Fruit fly (Drosophila melanogaster) whole organism, embryonic: Measurements from ENCODE around the gene CG13077.

Experiments
- Atf3 ChIP-seq: fragments of 200-800 bp; sonication (Bioruptor generic); optimal IDR thresholded peaks from 3 replicates; lab custom pipeline; 2016; ENCODE audit warnings: missing biosample characterization, missing genetic modification characterization
- Blimp-1 ChIP-seq: fragments of 200-800 bp; sonication (Bioruptor generic); optimal IDR thresholded peaks from 3 replicates; lab custom pipeline; 2018; ENCODE audit warnings: missing biosample characterization, missing genetic modification characterization, mild to moderate bottlenecking, moderate library complexity, missing genetic modification reagents
- C15 ChIP-seq: fragments of 200-800 bp; sonication (Bioruptor generic); IDR thresholded peaks from 3 replicates; pipeline ENCODE4 v1.3.6; 2022; ENCODE audit warnings: missing biosample characterization, missing genetic modification characterization
- CG10979 ChIP-seq: fragments of 200-800 bp; sonication (Bioruptor generic); optimal IDR thresholded peaks from 2 replicates; lab custom pipeline; 2018; ENCODE audit warnings: missing biosample characterization, mild to moderate bottlenecking, missing genetic modification characterization, moderate library complexity
- CG11696 ChIP-seq: fragments of 200-800 bp; sonication (Bioruptor generic); IDR thresholded peaks from 2 replicates; pipeline ENCODE4 v1.3.6; 2022; ENCODE audit warnings: missing biosample characterization, missing genetic modification characterization
- CG1233 ChIP-seq: fragments of 200-800 bp; sonication (Bioruptor generic); optimal IDR thresholded peaks from 4 replicates; lab custom pipeline; 2018; ENCODE audit warnings: missing biosample characterization, mild to moderate bottlenecking, missing genetic modification characterization
- CG12942 ChIP-seq: fragments of 200-800 bp; sonication (Bioruptor generic); optimal IDR thresholded peaks from 3 replicates; lab custom pipeline; 2016; ENCODE audit warnings: missing biosample characterization, missing genetic modification characterization
- CG13123 ChIP-seq: fragments of 200-800 bp; sonication (Bioruptor generic); optimal IDR thresholded peaks from 2 replicates; lab custom pipeline; 2016; ENCODE audit warnings: missing biosample characterization, missing genetic modification characterization
- CG13424 ChIP-seq: fragments of 200-800 bp; sonication (Bioruptor generic); optimal IDR thresholded peaks from 2 replicates; lab custom pipeline; 2019; ENCODE audit warnings: missing biosample characterization, mild to moderate bottlenecking, missing genetic modification characterization, moderate library complexity
- CG13894 ChIP-seq: fragments of 200-800 bp; sonication (Bioruptor generic); optimal IDR thresholded peaks from 3 replicates; lab custom pipeline; 2018; ENCODE audit warnings: missing biosample characterization, mild to moderate bottlenecking, missing genetic modification characterization, moderate library complexity
- CG14014 ChIP-seq: fragments of 200-800 bp; sonication (Bioruptor generic); IDR thresholded peaks from 2 replicates; pipeline ENCODE4 v1.3.6; 2022; ENCODE audit warnings: missing biosample characterization, missing genetic modification characterization
- CG15514 ChIP-seq: fragments of 200-800 bp; sonication (Bioruptor generic); optimal IDR thresholded peaks from 3 replicates; lab custom pipeline; 2017; ENCODE audit warnings: missing biosample characterization, missing genetic modification characterization, mild to moderate bottlenecking, moderate library complexity, missing genetic modification reagents
- CG1603 ChIP-seq: fragments of 200-800 bp; sonication (Bioruptor generic); optimal IDR thresholded peaks from 2 replicates; lab custom pipeline; 2019; ENCODE audit warnings: missing biosample characterization, mild to moderate bottlenecking, missing genetic modification characterization, moderate library complexity
- CG2678 ChIP-seq: fragments of 200-800 bp; sonication (Bioruptor generic); optimal IDR thresholded peaks from 3 replicates; lab custom pipeline; 2019; ENCODE audit warnings: missing biosample characterization, mild to moderate bottlenecking, missing genetic modification characterization, moderate library complexity
- CG34224 ChIP-seq: fragments of 200-800 bp; sonication (Bioruptor generic); IDR thresholded peaks from 3 replicates; pipeline ENCODE4 v1.3.6; 2022; ENCODE audit warnings: missing biosample characterization, missing genetic modification characterization; ENCODE audit not compliant: partially characterized antibody
- CG34376 ChIP-seq: fragments of 200-800 bp; sonication (Bioruptor generic); optimal IDR thresholded peaks from 2 replicates; lab custom pipeline; 2018; ENCODE audit warnings: missing biosample characterization, mild to moderate bottlenecking, missing genetic modification characterization
- CG7839 ChIP-seq: fragments of 200-800 bp; sonication (Bioruptor generic); optimal IDR thresholded peaks from 3 replicates; lab custom pipeline; 2018; ENCODE audit warnings: missing biosample characterization, mild to moderate bottlenecking, missing genetic modification characterization, moderate library complexity
- CHES-1-like ChIP-seq: fragments of 200-800 bp; sonication (Bioruptor generic); optimal IDR thresholded peaks from 2 replicates; lab custom pipeline; 2016; ENCODE audit warnings: missing biosample characterization, missing genetic modification characterization
- CrebB ChIP-seq: fragments of 200-800 bp; sonication (Bioruptor generic); optimal IDR thresholded peaks from 3 replicates; lab custom pipeline; 2018; ENCODE audit warnings: missing biosample characterization, mild to moderate bottlenecking, missing genetic modification characterization
- Fer2 ChIP-seq: fragments of 200-800 bp; sonication (Bioruptor generic); optimal IDR thresholded peaks from 2 replicates; lab custom pipeline; 2018; ENCODE audit warnings: missing biosample characterization, mild to moderate bottlenecking, missing genetic modification characterization, moderate library complexity
- Hmr ChIP-seq: fragments of 200-800 bp; sonication (Bioruptor generic); optimal IDR thresholded peaks from 3 replicates; lab custom pipeline; 2017; ENCODE audit warnings: mild to moderate bottlenecking, missing biosample characterization, missing genetic modification reagents, missing genetic modification characterization
- Max ChIP-seq: fragments of 200-800 bp; sonication (Bioruptor generic); optimal IDR thresholded peaks from 2 replicates; lab custom pipeline; 2016; ENCODE audit warnings: missing biosample characterization, mild to moderate bottlenecking, missing genetic modification characterization
- Optix ChIP-seq: fragments of 200-800 bp; sonication (Bioruptor generic); IDR thresholded peaks from 3 replicates; pipeline ENCODE4 v1.3.6; 2022; ENCODE audit warnings: missing biosample characterization, missing genetic modification characterization
- Rx ChIP-seq: fragments of 200-800 bp; sonication (Bioruptor generic); IDR thresholded peaks from 2 replicates; pipeline ENCODE4 v1.3.6; 2022; ENCODE audit warnings: missing biosample characterization, missing genetic modification characterization
- btn ChIP-seq: fragments of 200-800 bp; sonication (Bioruptor generic); optimal IDR thresholded peaks from 2 replicates; lab custom pipeline; 2016; ENCODE audit warnings: missing biosample characterization, missing genetic modification characterization
- chinmo ChIP-seq: fragments of 200-800 bp; sonication (Bioruptor generic); IDR thresholded peaks from 4 replicates; pipeline ENCODE4 v1.3.6; 2022; ENCODE audit warnings: missing biosample characterization, missing genetic modification characterization; ENCODE audit not compliant: partially characterized antibody
- cwo ChIP-seq: fragments of 200-800 bp; sonication (Bioruptor generic); optimal IDR thresholded peaks from 3 replicates; lab custom pipeline; 2017; ENCODE audit warnings: missing biosample characterization, missing genetic modification characterization, mild to moderate bottlenecking, moderate library complexity, missing genetic modification reagents
- da ChIP-seq: fragments of 200-800 bp; sonication (Bioruptor generic); optimal IDR thresholded peaks from 2 replicates; lab custom pipeline; 2016; ENCODE audit warnings: missing biosample characterization, missing genetic modification characterization
- exex ChIP-seq: fragments of 200-800 bp; sonication (Bioruptor generic); optimal IDR thresholded peaks from 4 replicates; lab custom pipeline; 2018; ENCODE audit warnings: missing biosample characterization, mild to moderate bottlenecking, missing genetic modification characterization, moderate library complexity
- fd96Cb ChIP-seq: fragments of 200-800 bp; sonication (Bioruptor generic); optimal IDR thresholded peaks from 2 replicates; lab custom pipeline; 2018; ENCODE audit warnings: missing biosample characterization, mild to moderate bottlenecking, missing genetic modification characterization, moderate library complexity
- ftz-f1 ChIP-seq: fragments of 200-800 bp; sonication (Bioruptor generic); optimal IDR thresholded peaks from 2 replicates; lab custom pipeline; 2016; ENCODE audit warnings: missing biosample characterization, missing genetic modification characterization
- grn ChIP-seq: fragments of 200-800 bp; sonication (Bioruptor generic); optimal IDR thresholded peaks from 3 replicates; lab custom pipeline; 2017; ENCODE audit warnings: missing biosample characterization, missing genetic modification characterization
- gro ChIP-seq: fragments of 200-800 bp; sonication (Bioruptor generic); optimal IDR thresholded peaks from 2 replicates; lab custom pipeline; 2016; ENCODE audit warnings: missing biosample characterization, missing genetic modification characterization
- kay ChIP-seq: fragments of 200-800 bp; sonication (Bioruptor generic); optimal IDR thresholded peaks from 2 replicates; lab custom pipeline; 2016; ENCODE audit warnings: missing biosample characterization, missing genetic modification characterization
- ken ChIP-seq: fragments of 200-800 bp; sonication (Bioruptor generic); IDR thresholded peaks from 3 replicates; pipeline ENCODE4 v1.3.6; 2022; ENCODE audit warnings: missing biosample characterization, missing genetic modification characterization
- knrl ChIP-seq: fragments of 200-800 bp; sonication (Bioruptor generic); IDR thresholded peaks from 3 replicates; pipeline ENCODE4 v1.3.6; 2022; ENCODE audit warnings: missing biosample characterization, missing genetic modification characterization; ENCODE audit not compliant: partially characterized antibody
- lbe ChIP-seq: fragments of 200-800 bp; sonication (Bioruptor generic); optimal IDR thresholded peaks from 2 replicates; lab custom pipeline; 2016; ENCODE audit warnings: missing biosample characterization, mild to moderate bottlenecking, missing genetic modification characterization
- nerfin-1 ChIP-seq: fragments of 200-800 bp; sonication (Bioruptor generic); optimal IDR thresholded peaks from 3 replicates; lab custom pipeline; 2019; ENCODE audit warnings: missing biosample characterization, mild to moderate bottlenecking, missing genetic modification characterization, moderate library complexity
- sqz ChIP-seq: fragments of 200-800 bp; sonication (Bioruptor generic); optimal IDR thresholded peaks from 3 replicates; lab custom pipeline; 2018; ENCODE audit warnings: missing biosample characterization, mild to moderate bottlenecking, missing genetic modification characterization
- sug ChIP-seq: fragments of 200-800 bp; optimal IDR thresholded peaks from 2 replicates; lab custom pipeline; 2019; ENCODE audit warnings: missing biosample characterization, mild to moderate bottlenecking, missing genetic modification characterization, moderate library complexity
- tin ChIP-seq: fragments of 200-800 bp; sonication (Bioruptor generic); optimal IDR thresholded peaks from 3 replicates; lab custom pipeline; 2016; ENCODE audit warnings: missing biosample characterization, missing genetic modification characterization

CG13077 gene

DNA sequence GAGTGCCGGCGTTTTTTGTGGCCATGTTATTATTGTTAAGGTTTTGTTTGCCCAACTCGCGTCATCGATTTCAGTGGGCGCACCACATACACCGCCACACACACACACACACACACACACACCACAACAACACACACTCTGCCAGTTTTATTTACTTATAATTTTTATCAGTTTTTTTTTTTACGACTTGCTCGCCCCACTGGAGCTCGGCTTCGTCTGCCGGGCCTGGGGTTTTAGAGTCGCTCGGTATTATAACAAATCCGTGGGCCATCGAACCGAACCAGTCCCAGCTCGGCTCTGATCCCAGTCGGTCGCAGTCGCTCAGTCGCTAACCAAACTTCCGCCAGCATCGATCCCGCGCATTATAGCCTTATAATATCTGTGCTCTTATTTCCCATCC lies 16.3 kb upstream of the CG13077 start (continued):
- TF ChIP-seq CrebB (tag; lab: Kevin White, UChicago) (peak; percentile 48), lbe (GFP tag; lab: Kevin White, UChicago) (no peak), Rx (GFP tag; lab: Robert Waterston, UW) (no peak), Atf3 (GFP tag; lab: Kevin White, UChicago) (no peak), CG1233 (GFP tag; lab: Kevin White, UChicago) (no peak), CG12942 (GFP tag; lab: Kevin White, UChicago) (no peak), cwo (GFP tag; lab: Kevin White, UChicago) (no peak), C15 (0 out of 3 replicates have a peak, but pooled peaks have one; percentile 36)

DNA sequence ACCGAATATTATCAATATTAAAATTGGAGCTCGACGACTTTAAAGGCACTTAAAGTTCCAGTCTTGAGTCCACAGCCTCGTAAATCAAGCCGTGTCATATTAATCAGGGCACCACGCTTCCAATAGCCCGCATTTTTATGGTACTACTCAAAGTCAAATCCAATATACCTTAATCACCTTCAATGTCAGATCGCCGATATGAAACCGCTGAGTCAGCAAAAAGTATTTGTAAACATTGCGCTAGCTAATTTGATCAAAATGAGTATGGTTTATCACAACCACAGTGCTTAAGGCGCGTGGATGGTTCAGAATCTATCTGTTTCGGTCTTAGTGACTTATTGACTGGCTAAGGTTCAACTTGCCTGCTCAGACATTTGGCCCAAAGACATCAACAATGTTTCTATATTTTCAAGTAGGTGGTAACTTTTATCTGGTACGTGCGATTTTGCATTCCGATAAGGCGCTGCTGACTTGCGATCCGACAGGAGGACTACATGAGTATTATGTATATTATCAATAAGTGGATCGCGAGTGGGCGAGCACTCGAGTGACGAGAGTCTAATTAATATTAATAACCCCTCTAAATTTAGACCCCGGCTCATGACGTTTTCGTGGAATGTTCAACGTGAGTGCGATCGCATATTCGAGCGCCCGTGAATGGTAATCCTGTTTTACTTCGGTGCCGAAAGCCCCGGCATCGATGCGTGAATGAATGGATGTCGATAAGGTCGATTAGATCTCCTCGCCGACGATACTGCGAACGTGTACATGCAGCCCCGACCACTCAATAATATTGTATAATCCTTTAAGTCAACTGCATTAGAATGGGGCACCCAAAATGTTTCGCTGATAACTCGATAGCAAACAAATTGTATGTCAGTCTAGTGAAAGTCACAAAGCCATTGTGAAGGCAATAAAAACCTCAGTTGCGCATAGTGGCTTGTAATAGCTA lies 2.4 kb upstream of the CG13077 start, which contains the start of gene CG13078:
Gene CG13078, plus strand, starts transcription at position 902 of the 952 bp plus-strand sequence.
- no peak for TF ChIP-seq nerfin-1 (tag; lab: Kevin White, UChicago)
- no peak for TF ChIP-seq Optix (GFP tag; lab: Robert Waterston, UW)
- no peak for TF ChIP-seq CG13123 (GFP tag; lab: Kevin White, UChicago)
- TF ChIP-seq tin (GFP tag; lab: Kevin White, UChicago): no peak
- TF ChIP-seq CHES-1-like: no peak
- TF ChIP-seq CG10979: no peak
- TF ChIP-seq ken (GFP tag; lab: Robert Waterston, UW): no peak
- peak; percentile 97 for TF ChIP-seq exex (tag; lab: Kevin White, UChicago)
- TF ChIP-seq CG34376 (GFP tag; lab: Kevin White, UChicago): peak; percentile 92
- TF ChIP-seq Hmr (GFP tag; lab: Kevin White, UChicago): no peak
- no peak for TF ChIP-seq CG14014 (GFP tag; lab: Robert Waterston, UW)
- TF ChIP-seq knrl (GFP tag; lab: Robert Waterston, UW): no peak
- no peak for TF ChIP-seq CG1603 (tag; lab: Kevin White, UChicago)
- TF ChIP-seq Blimp-1: no peak
- no peak for TF ChIP-seq CG7839
- TF ChIP-seq CG15514 (GFP tag; lab: Kevin White, UChicago): no peak
- TF ChIP-seq CG13424 (tag; lab: Kevin White, UChicago): no peak
- no peak for TF ChIP-seq btn (GFP tag; lab: Kevin White, UChicago)
- TF ChIP-seq da (GFP tag; lab: Kevin White, UChicago): no peak
- TF ChIP-seq CG2678 (tag; lab: Kevin White, UChicago): no peak
- peak; percentile 42 for TF ChIP-seq sug (tag; lab: Kevin White, UChicago)
- TF ChIP-seq CG13894 (tag; lab: Kevin White, UChicago): peak; percentile 65
- no peak for TF ChIP-seq Max (GFP tag; lab: Kevin White, UChicago)
- no peak for TF ChIP-seq ftz-f1 (GFP tag; lab: Kevin White, UChicago)
- TF ChIP-seq grn: peak; percentile 85
- TF ChIP-seq CG34224: no peak
- no peak for TF ChIP-seq fd96Cb (tag; lab: Kevin White, UChicago)
- TF ChIP-seq sqz: no peak
- no peak for TF ChIP-seq Fer2 (tag; lab: Kevin White, UChicago)
- no peak for TF ChIP-seq CG11696 (GFP tag; lab: Robert Waterston, UW)
- TF ChIP-seq chinmo (GFP tag; lab: Robert Waterston, UW): 0 out of 4 replicates have a peak, but pooled peaks have one; percentile 43
- TF ChIP-seq gro (GFP tag; lab: Kevin White, UChicago): peak; percentile 22
- no peak for TF ChIP-seq kay (GFP tag; lab: Kevin White, UChicago)
